Fruit fly (Drosophila melanogaster) whole organism, embryonic: ENCODE measurements around the gene CG13613.

Experiments used
- CG11247 ChIP-seq: fragments of 200-800 bp; sonication (Bioruptor generic); IDR thresholded peaks from 2 replicates; pipeline ENCODE4 v1.3.6; 2022; ENCODE audit warnings: missing biosample characterization, missing genetic modification characterization
- CG12769 ChIP-seq: fragments of 200-800 bp; sonication (Bioruptor generic); optimal IDR thresholded peaks from 2 replicates; lab custom pipeline; 2019; ENCODE audit warnings: missing biosample characterization, mild to moderate bottlenecking, missing genetic modification characterization, moderate library complexity
- CG14710 ChIP-seq: fragments of 200-800 bp; sonication (Bioruptor generic); optimal IDR thresholded peaks from 3 replicates; lab custom pipeline; 2019; ENCODE audit warnings: missing biosample characterization, mild to moderate bottlenecking, missing genetic modification characterization, moderate library complexity
- CG15011 ChIP-seq: fragments of 200-800 bp; sonication (Bioruptor generic); optimal IDR thresholded peaks from 3 replicates; lab custom pipeline; 2018; ENCODE audit warnings: missing biosample characterization, mild to moderate bottlenecking, missing genetic modification characterization
- CG17361 ChIP-seq: fragments of 200-800 bp; sonication (Bioruptor generic); IDR thresholded peaks from 3 replicates; pipeline ENCODE4 v1.3.6; 2022; ENCODE audit warnings: missing biosample characterization, missing genetic modification characterization
- CG18011 ChIP-seq: fragments of 200-800 bp; sonication (Bioruptor generic); optimal IDR thresholded peaks from 2 replicates; lab custom pipeline; 2017; ENCODE audit warnings: missing biosample characterization, missing genetic modification characterization, mild to moderate bottlenecking, moderate library complexity, missing genotype
- CG1832 ChIP-seq: fragments of 200-800 bp; sonication (Bioruptor generic); optimal IDR thresholded peaks from 2 replicates; lab custom pipeline; 2017; ENCODE audit warnings: missing biosample characterization, mild to moderate bottlenecking, missing genetic modification characterization, inconsistent platforms
- CG18619 ChIP-seq: fragments of 200-800 bp; sonication (Bioruptor generic); optimal IDR thresholded peaks from 3 replicates; lab custom pipeline; 2017; ENCODE audit warnings: missing biosample characterization, mild to moderate bottlenecking, missing genetic modification characterization
- CG2116 ChIP-seq: fragments of 200-800 bp; sonication (Bioruptor generic); optimal IDR thresholded peaks from 3 replicates; lab custom pipeline; 2018; ENCODE audit warnings: missing biosample characterization, mild to moderate bottlenecking, missing genetic modification characterization
- CG2202 ChIP-seq: fragments of 200-800 bp; sonication (Bioruptor generic); optimal IDR thresholded peaks from 2 replicates; lab custom pipeline; 2018; ENCODE audit warnings: missing biosample characterization, mild to moderate bottlenecking, missing genetic modification characterization
- CG30431 ChIP-seq: fragments of 200-800 bp; sonication (Bioruptor generic); optimal IDR thresholded peaks from 2 replicates; lab custom pipeline; 2017; ENCODE audit warnings: missing biosample characterization, missing genetic modification characterization
- CG32767 ChIP-seq: fragments of 200-800 bp; sonication (Bioruptor generic); IDR thresholded peaks from 2 replicates; pipeline ENCODE4 v1.3.6; 2022; ENCODE audit warnings: missing biosample characterization, missing genetic modification characterization
- CG3407 ChIP-seq: fragments of 200-800 bp; sonication (Bioruptor generic); optimal IDR thresholded peaks from 2 replicates; lab custom pipeline; 2018; ENCODE audit warnings: missing biosample characterization, mild to moderate bottlenecking, missing genetic modification characterization
- CG34422 ChIP-seq: fragments of 200-800 bp; sonication (Bioruptor generic); IDR thresholded peaks from 3 replicates; pipeline ENCODE4 v1.3.6; 2022; ENCODE audit warnings: missing biosample characterization, missing genetic modification characterization
- CG6791 ChIP-seq: fragments of 200-800 bp; sonication (Bioruptor generic); IDR thresholded peaks from 3 replicates; pipeline ENCODE4 v1.3.6; 2022; ENCODE audit warnings: missing biosample characterization, missing genetic modification characterization; ENCODE audit not compliant: partially characterized antibody
- CG6813 ChIP-seq: fragments of 200-800 bp; sonication (Bioruptor generic); optimal IDR thresholded peaks from 2 replicates; lab custom pipeline; 2017; ENCODE audit warnings: missing biosample characterization, missing genetic modification characterization, mild to moderate bottlenecking, moderate library complexity, missing genetic modification reagents
- CG7839 ChIP-seq: fragments of 200-800 bp; sonication (Bioruptor generic); optimal IDR thresholded peaks from 3 replicates; lab custom pipeline; 2018; ENCODE audit warnings: missing biosample characterization, mild to moderate bottlenecking, missing genetic modification characterization, moderate library complexity
- D ChIP-seq, 2 experiments: fragments of 200-800 bp in 1 of 2; fragments of >200 bp in 1 of 2; sonication (Bioruptor generic) in 1 of 2; optimal IDR thresholded peaks; 2 replicates in 1 of 2; 3 replicates in 1 of 2; lab custom pipeline; 2017; ENCODE audit warnings: mild to moderate bottlenecking in 1 of 2, missing biosample characterization in 1 of 2, missing genetic modification characterization in 1 of 2, missing genetic modification reagents in 1 of 2
- ERR ChIP-seq: fragments of 200-800 bp; sonication (Bioruptor generic); optimal IDR thresholded peaks from 2 replicates; lab custom pipeline; 2016; ENCODE audit warnings: missing biosample characterization, missing genetic modification characterization
- H15 ChIP-seq: fragments of 200-800 bp; sonication (Bioruptor generic); IDR thresholded peaks from 3 replicates; pipeline ENCODE4 v1.3.6; 2022; ENCODE audit warnings: missing biosample characterization, missing genetic modification characterization
- Hand ChIP-seq: fragments of 200-800 bp; sonication (Bioruptor generic); optimal IDR thresholded peaks from 2 replicates; lab custom pipeline; 2017; ENCODE audit warnings: mild to moderate bottlenecking, missing biosample characterization, missing genetic modification reagents, missing genetic modification characterization
- Hr51 ChIP-seq, 2 experiments: fragments of 200-800 bp; sonication (Bioruptor generic); optimal IDR thresholded peaks; 2 replicates in 1 of 2; 3 replicates in 1 of 2; lab custom pipeline; 2016 to 2018; ENCODE audit warnings: missing biosample characterization in 2 of 2, missing genetic modification characterization in 2 of 2, mild to moderate bottlenecking in 1 of 2, moderate library complexity in 1 of 2
- Nf-YC ChIP-seq: fragments of 200-800 bp; optimal IDR thresholded peaks from 3 replicates; lab custom pipeline; 2019; ENCODE audit warnings: missing biosample characterization, mild to moderate bottlenecking, missing genetic modification characterization, moderate library complexity
- NfI ChIP-seq: fragments of 200-800 bp; sonication (Bioruptor generic); optimal IDR thresholded peaks from 3 replicates; lab custom pipeline; 2018; ENCODE audit warnings: missing biosample characterization, mild to moderate bottlenecking, missing genetic modification characterization, moderate library complexity
- Opbp ChIP-seq: fragments of 200-800 bp; sonication (Bioruptor generic); IDR thresholded peaks from 3 replicates; pipeline ENCODE4 v1.3.6; 2022; ENCODE audit warnings: missing biosample characterization, missing genetic modification characterization; ENCODE audit not compliant: partially characterized antibody
- Sox100B ChIP-seq: fragments of 200-800 bp; sonication (Bioruptor generic); optimal IDR thresholded peaks from 3 replicates; lab custom pipeline; 2018; ENCODE audit warnings: missing biosample characterization, mild to moderate bottlenecking, missing genetic modification characterization
- Taf1 ChIP-seq: fragments of 200-800 bp; sonication (Bioruptor generic); IDR thresholded peaks from 2 replicates; pipeline ENCODE4 v1.3.6; 2022; ENCODE audit warnings: missing biosample characterization, missing genetic modification characterization
- Usf ChIP-seq: fragments of 200-800 bp; sonication (Bioruptor generic); optimal IDR thresholded peaks from 2 replicates; lab custom pipeline; 2017; ENCODE audit warnings: missing genotype, missing biosample characterization, missing genetic modification characterization
- bab2 ChIP-seq: fragments of 200-800 bp; sonication (Bioruptor generic); optimal IDR thresholded peaks from 2 replicates; lab custom pipeline; 2016; ENCODE audit warnings: missing biosample characterization, missing genetic modification characterization
- bbx ChIP-seq: fragments of 200-800 bp; sonication (Bioruptor generic); IDR thresholded peaks from 2 replicates; pipeline ENCODE4 v1.3.6; 2022; ENCODE audit warnings: missing biosample characterization, missing genetic modification characterization; ENCODE audit not compliant: partially characterized antibody
- bcd ChIP-seq: fragments of 200-800 bp; sonication (Bioruptor generic); optimal IDR thresholded peaks from 2 replicates; lab custom pipeline; 2017; ENCODE audit warnings: missing biosample characterization, mild to moderate bottlenecking, missing genetic modification characterization
- cas ChIP-seq: fragments of 200-800 bp; sonication (Bioruptor generic); IDR thresholded peaks from 2 replicates; pipeline ENCODE4 v1.3.6; 2022; ENCODE audit warnings: missing biosample characterization, missing genetic modification characterization
- chn ChIP-seq: fragments of 200-800 bp; sonication (Bioruptor generic); optimal IDR thresholded peaks from 2 replicates; lab custom pipeline; 2016; ENCODE audit warnings: missing biosample characterization, missing genetic modification characterization
- corto ChIP-seq: fragments of 200-800 bp; sonication (Bioruptor generic); optimal IDR thresholded peaks from 2 replicates; lab custom pipeline; 2016; ENCODE audit warnings: missing biosample characterization, mild to moderate bottlenecking, missing genetic modification characterization, moderate library complexity
- crc ChIP-seq: fragments of 200-800 bp; sonication (Bioruptor generic); optimal IDR thresholded peaks from 2 replicates; lab custom pipeline; 2016; ENCODE audit warnings: missing biosample characterization, missing genetic modification characterization
- crp ChIP-seq, 2 experiments: fragments of 200-800 bp; sonication (Bioruptor generic); optimal IDR thresholded peaks; 2 replicates in 1 of 2; 3 replicates in 1 of 2; lab custom pipeline; 2017; ENCODE audit warnings: missing biosample characterization in 2 of 2, missing genetic modification characterization in 2 of 2, mild to moderate bottlenecking in 1 of 2, moderate library complexity in 1 of 2
- dati ChIP-seq: fragments of 200-800 bp; sonication (Bioruptor generic); IDR thresholded peaks from 2 replicates; pipeline ENCODE4 v1.3.6; 2022; ENCODE audit warnings: missing biosample characterization, missing genetic modification characterization
- dysf ChIP-seq: fragments of 200-800 bp; sonication (Bioruptor generic); IDR thresholded peaks from 3 replicates; pipeline ENCODE4 v1.3.6; 2022; ENCODE audit warnings: missing biosample characterization, missing genetic modification characterization
- gcm ChIP-seq: fragments of 200-800 bp; sonication (Bioruptor generic); optimal IDR thresholded peaks from 2 replicates; lab custom pipeline; 2019; ENCODE audit warnings: missing biosample characterization, mild to moderate bottlenecking, missing genetic modification characterization, moderate library complexity
- gem ChIP-seq: fragments of 200-800 bp; sonication (Bioruptor generic); optimal IDR thresholded peaks from 2 replicates; lab custom pipeline; 2019; ENCODE audit warnings: missing biosample characterization, mild to moderate bottlenecking, missing genetic modification characterization, moderate library complexity
- gfzf ChIP-seq: fragments of 200-800 bp; sonication (Bioruptor generic); optimal IDR thresholded peaks from 2 replicates; lab custom pipeline; 2016; ENCODE audit warnings: missing biosample characterization, mild to moderate bottlenecking, missing genetic modification characterization, moderate library complexity
- maf-S ChIP-seq: fragments of 200-800 bp; sonication (Bioruptor generic); optimal IDR thresholded peaks from 2 replicates; lab custom pipeline; 2016; ENCODE audit warnings: missing biosample characterization, missing genetic modification characterization
- nmo ChIP-seq: fragments of 200-800 bp; sonication (Bioruptor generic); optimal IDR thresholded peaks from 2 replicates; lab custom pipeline; 2018; ENCODE audit warnings: missing biosample characterization, mild to moderate bottlenecking, missing genetic modification characterization, moderate library complexity
- p53 ChIP-seq: fragments of 200-800 bp; sonication (Bioruptor generic); optimal IDR thresholded peaks from 2 replicates; lab custom pipeline; 2016; ENCODE audit warnings: missing biosample characterization, missing genetic modification characterization
- pita ChIP-seq: fragments of 200-800 bp; sonication (Bioruptor generic); optimal IDR thresholded peaks from 2 replicates; lab custom pipeline; 2017; ENCODE audit warnings: missing biosample characterization, mild to moderate bottlenecking, missing genetic modification characterization
- trem ChIP-seq: fragments of 200-800 bp; optimal IDR thresholded peaks from 3 replicates; lab custom pipeline; 2019; ENCODE audit warnings: missing biosample characterization, mild to moderate bottlenecking, missing genetic modification characterization, moderate library complexity
- yki ChIP-seq: fragments of >200 bp; optimal IDR thresholded peaks from 3 replicates; lab custom pipeline; 2018
- zf30C ChIP-seq: fragments of 200-800 bp; sonication (Bioruptor generic); optimal IDR thresholded peaks from 3 replicates; lab custom pipeline; 2018; ENCODE audit warnings: missing biosample characterization, mild to moderate bottlenecking, missing genetic modification characterization

The CG13613 gene

dm6 chr3R:24348420-24349190 lies 16.7 kb upstream of the CG13613 start, which contains the start of the genes CG5746 and CG6454 (continued):
- TF ChIP-seq CG14710 (tag; lab: Kevin White, UChicago) (peak; percentile 86), CG18619 (peak; percentile 62), H15 (GFP tag; lab: Robert Waterston, UW) (no peak), CG1832 (no peak), CG18011 (no peak), corto (no peak), crp (GFP tag; optimal IDR thresholded peaks at IDR 0.05; lab: Kevin White, UChicago) (no peak), CG15011 (GFP tag; lab: Kevin White, UChicago) (no peak), Taf1 (GFP tag; lab: Robert Waterston, UW) (0 out of 2 replicates have a peak, but pooled peaks have one; percentile 32), trem (peak; percentile 99), CG12769 (no peak), dati (GFP tag; lab: Robert Waterston, UW) (no peak), gem (tag; lab: Kevin White, UChicago) (no peak), pita (GFP tag; lab: Kevin White, UChicago) (no peak), CG6791 (GFP tag; lab: Robert Waterston, UW) (no peak; the same call in 2 of the 3 replicates), CG17361 (GFP tag; lab: Robert Waterston, UW) (no peak), CG11247 (GFP tag; lab: Robert Waterston, UW) (peak; percentile 42), Sox100B (GFP tag; lab: Kevin White, UChicago) (no peak), p53 (no peak), nmo (GFP tag; lab: Kevin White, UChicago) (peak; percentile 78), CG32767 (GFP tag; lab: Robert Waterston, UW) (peak; percentile 33; the same call in 1 of the 2 replicates), CG6813 (GFP tag; lab: Kevin White, UChicago) (no peak), Hand (no peak), Nf-YC (tag; lab: Kevin White, UChicago) (no peak), crc (GFP tag; lab: Kevin White, UChicago) (peak; percentile 11), zf30C (no peak), maf-S (GFP tag; lab: Kevin White, UChicago) (peak; percentile 57), yki (lab: Kevin White, UChicago) (no peak), CG7839 (no peak), D (optimal IDR thresholded peaks at IDR 0.05; lab: Kevin White, UChicago) (no peak), D (GFP tag; optimal IDR thresholded peaks at IDR 0.05; lab: Kevin White, UChicago) (no peak), ERR (no peak), CG34422 (GFP tag; lab: Robert Waterston, UW) (peak; percentile 65), Opbp (GFP tag; lab: Robert Waterston, UW) (no peak), CG2202 (no peak), cas (GFP tag; lab: Robert Waterston, UW) (no peak), chn (GFP tag; lab: Kevin White, UChicago) (peak; percentile 65), gfzf (GFP tag; lab: Kevin White, UChicago) (peak; percentile 76), bbx (GFP tag; lab: Robert Waterston, UW) (no peak), gcm (GFP tag; lab: Kevin White, UChicago) (no peak), bcd (GFP tag; lab: Kevin White, UChicago) (no peak), CG30431 (GFP tag; lab: Kevin White, UChicago) (no peak), NfI (no peak), CG3407 (GFP tag; lab: Kevin White, UChicago) (no peak), CG2116 (peak; percentile 55), bab2 (GFP tag; lab: Kevin White, UChicago) (peak; percentile 59), Usf (GFP tag; lab: Kevin White, UChicago) (peak; percentile 12), Hr51 (GFP tag; optimal IDR thresholded peaks at IDR 0.05; lab: Kevin White, UChicago) (peak in 1 of 2 experiments; percentile 50), dysf (no peak; the same call in 2 of the 3 replicates)
